Worm (Caenorhabditis elegans) whole organism, L3 larva: ENCODE data around the gene T14E8.2.

Source experiments
- R02D3.7 ChIP-seq: fragments of 150-350 bp; optimal IDR thresholded peaks from 2 replicates; lab custom pipeline; 2014; ENCODE audit warnings: missing biosample characterization, missing genetic modification characterization
- ZK546.5 ChIP-seq: sonication (generic microtip); optimal IDR thresholded peaks from 2 replicates; lab custom pipeline; 2017; ENCODE audit warnings: missing biosample characterization, missing genetic modification characterization
- aly-2 ChIP-seq: fragments of 150-350 bp; optimal IDR thresholded peaks from 2 replicates; lab custom pipeline; 2014; ENCODE audit warnings: missing biosample characterization, missing genetic modification characterization
- ama-1 ChIP-seq: fragments of 150-350 bp; optimal IDR thresholded peaks from 2 replicates; lab custom pipeline; 2018
- ceh-16 ChIP-seq: sonication (generic microtip); optimal IDR thresholded peaks from 2 replicates; lab custom pipeline; 2017; ENCODE audit warnings: missing biosample characterization, missing genetic modification characterization
- ceh-82 ChIP-seq: fragments of 150-350 bp; optimal IDR thresholded peaks from 2 replicates; lab custom pipeline; 2014; ENCODE audit warnings: missing biosample characterization, missing genetic modification characterization
- daf-12 ChIP-seq: fragments of 150-350 bp; optimal IDR thresholded peaks from 2 replicates; lab custom pipeline; 2014; ENCODE audit warnings: missing biosample characterization, missing genetic modification reagents, missing genetic modification characterization
- egl-27 ChIP-seq: sonication (generic microtip); optimal IDR thresholded peaks from 4 replicates; lab custom pipeline; 2017; ENCODE audit warnings: missing biosample characterization, missing genetic modification reagents, missing genetic modification characterization
- egl-5 ChIP-seq: fragments of 150-350 bp; optimal IDR thresholded peaks from 2 replicates; lab custom pipeline; 2017; ENCODE audit warnings: missing biosample characterization, missing genetic modification reagents, missing genetic modification characterization, inconsistent platforms
- elt-1 ChIP-seq: fragments of 150-350 bp; optimal IDR thresholded peaks from 2 replicates; lab custom pipeline; 2014; ENCODE audit warnings: missing biosample characterization, missing genetic modification characterization
- elt-2 ChIP-seq: sonication (generic microtip); optimal IDR thresholded peaks from 2 replicates; lab custom pipeline; 2016; ENCODE audit warnings: missing genetic modification reagents, mild to moderate bottlenecking, missing genetic modification characterization, missing compliant biosample characterization
- elt-3 ChIP-seq, 3 experiments: fragments of 150-350 bp in 1 of 3; sonication (generic microtip) in 2 of 3; optimal IDR thresholded peaks; 2 replicates in 2 of 3; 4 replicates in 1 of 3; lab custom pipeline; 2014 to 2017; ENCODE audit warnings: missing biosample characterization in 3 of 3, missing genetic modification characterization in 3 of 3
- eor-1 ChIP-seq, 2 experiments: fragments of 150-350 bp; optimal IDR thresholded peaks; 2 replicates each; lab custom pipeline; 2014 to 2018; ENCODE audit warnings: missing biosample characterization in 2 of 2, missing genetic modification characterization in 2 of 2
- fkh-10 ChIP-seq: sonication (generic microtip); optimal IDR thresholded peaks from 2 replicates; lab custom pipeline; 2017; ENCODE audit warnings: missing biosample characterization, missing genetic modification reagents, missing genetic modification characterization
- fkh-2 ChIP-seq: fragments of 150-350 bp; optimal IDR thresholded peaks from 2 replicates; lab custom pipeline; 2014; ENCODE audit warnings: missing biosample characterization, missing genetic modification reagents, missing genetic modification characterization
- fos-1 ChIP-seq: fragments of 150-350 bp; optimal IDR thresholded peaks from 2 replicates; lab custom pipeline; 2014; ENCODE audit warnings: missing biosample characterization, missing genetic modification characterization
- hmg-11 ChIP-seq: sonication (generic microtip); optimal IDR thresholded peaks from 2 replicates; lab custom pipeline; 2016; ENCODE audit warnings: missing genetic modification characterization, missing compliant biosample characterization
- jun-1 ChIP-seq: fragments of 150-350 bp; optimal IDR thresholded peaks from 2 replicates; lab custom pipeline; 2014; ENCODE audit warnings: missing biosample characterization, missing genetic modification reagents, missing genetic modification characterization
- lin-15B ChIP-seq: fragments of 150-350 bp; optimal IDR thresholded peaks from 2 replicates; lab custom pipeline; 2014; ENCODE audit warnings: missing biosample characterization, missing genetic modification characterization
- lin-39 ChIP-seq: fragments of 150-350 bp; optimal IDR thresholded peaks from 2 replicates; lab custom pipeline; 2018; ENCODE audit warnings: missing biosample characterization, missing genetic modification reagents, missing genetic modification characterization
- lsy-12 ChIP-seq: sonication (generic microtip); optimal IDR thresholded peaks from 2 replicates; lab custom pipeline; 2016; ENCODE audit warnings: mild to moderate bottlenecking, missing genetic modification characterization, missing compliant biosample characterization
- mdl-1 ChIP-seq: fragments of 150-350 bp; optimal IDR thresholded peaks from 2 replicates; lab custom pipeline; 2014; ENCODE audit warnings: missing biosample characterization, missing genetic modification characterization
- mml-1 ChIP-seq: fragments of 150-350 bp; sonication (generic microtip); optimal IDR thresholded peaks from 3 replicates; lab custom pipeline; 2014; ENCODE audit warnings: missing biosample characterization, missing genetic modification characterization
- nfya-1 ChIP-seq: sonication (generic microtip); optimal IDR thresholded peaks from 2 replicates; lab custom pipeline; 2017; ENCODE audit warnings: missing genetic modification characterization, mild to moderate bottlenecking, missing compliant biosample characterization, antibody characterized with exemption, moderate library complexity; ENCODE audit not compliant: insufficient read depth
- nhr-11 ChIP-seq: fragments of 150-350 bp; optimal IDR thresholded peaks from 2 replicates; lab custom pipeline; 2014; ENCODE audit warnings: missing biosample characterization, missing genetic modification characterization
- nhr-12 ChIP-seq: fragments of 150-350 bp; optimal IDR thresholded peaks from 2 replicates; lab custom pipeline; 2014; ENCODE audit warnings: missing biosample characterization, missing genetic modification characterization
- nhr-23 ChIP-seq: fragments of 150-350 bp; optimal IDR thresholded peaks from 2 replicates; lab custom pipeline; 2014; ENCODE audit warnings: missing biosample characterization, missing genetic modification reagents, missing genetic modification characterization
- nhr-237 ChIP-seq: fragments of 150-350 bp; optimal IDR thresholded peaks from 2 replicates; lab custom pipeline; 2014; ENCODE audit warnings: missing biosample characterization, missing genetic modification characterization
- nhr-25 ChIP-seq: sonication (generic microtip); optimal IDR thresholded peaks from 2 replicates; lab custom pipeline; 2017; ENCODE audit warnings: missing biosample characterization, missing genetic modification characterization
- nhr-28 ChIP-seq: fragments of 150-350 bp; optimal IDR thresholded peaks from 2 replicates; lab custom pipeline; 2014; ENCODE audit warnings: missing biosample characterization, missing genetic modification characterization
- nhr-43 ChIP-seq: sonication (generic microtip); optimal IDR thresholded peaks from 2 replicates; lab custom pipeline; 2016; ENCODE audit warnings: mild to moderate bottlenecking, missing genetic modification characterization, missing compliant biosample characterization; ENCODE audit not compliant: poor library complexity, severe bottlenecking
- nhr-67 ChIP-seq: fragments of 150-350 bp; optimal IDR thresholded peaks from 2 replicates; lab custom pipeline; 2014; ENCODE audit warnings: missing biosample characterization, missing genetic modification characterization
- nhr-76 ChIP-seq: fragments of 150-350 bp; sonication (generic microtip); optimal IDR thresholded peaks from 5 replicates; lab custom pipeline; 2014; ENCODE audit warnings: missing biosample characterization, missing genetic modification characterization
- nhr-77 ChIP-seq: fragments of 150-350 bp; optimal IDR thresholded peaks from 2 replicates; lab custom pipeline; 2014; ENCODE audit warnings: missing biosample characterization, missing genetic modification characterization
- pha-4 ChIP-seq: fragments of 150-350 bp; optimal IDR thresholded peaks from 2 replicates; lab custom pipeline; 2014; ENCODE audit warnings: missing biosample characterization, missing genetic modification reagents, missing genetic modification characterization
- pqm-1 ChIP-seq: fragments of 150-350 bp; optimal IDR thresholded peaks from 2 replicates; lab custom pipeline; 2017; ENCODE audit warnings: missing biosample characterization, missing genetic modification characterization, inconsistent platforms
- sea-2 ChIP-seq: fragments of 150-350 bp; sonication (generic microtip); optimal IDR thresholded peaks from 4 replicates; lab custom pipeline; 2014; ENCODE audit warnings: missing biosample characterization, missing genetic modification reagents, missing genetic modification characterization
- skn-1 ChIP-seq: fragments of 150-350 bp; optimal IDR thresholded peaks from 2 replicates; lab custom pipeline; 2014; ENCODE audit warnings: missing biosample characterization, missing genetic modification characterization
- snpc-4 ChIP-seq: fragments of 150-350 bp; optimal IDR thresholded peaks from 2 replicates; lab custom pipeline; 2014; ENCODE audit warnings: missing biosample characterization, missing genetic modification characterization
- tbx-2 ChIP-seq: sonication (generic microtip); optimal IDR thresholded peaks from 2 replicates; lab custom pipeline; 2016; ENCODE audit warnings: mild to moderate bottlenecking, missing genetic modification characterization, missing compliant biosample characterization
- unc-39 ChIP-seq: sonication (generic microtip); optimal IDR thresholded peaks from 4 replicates; lab custom pipeline; 2017; ENCODE audit warnings: missing biosample characterization, missing genetic modification characterization
- unc-62 ChIP-seq: fragments of 150-350 bp; sonication (generic microtip); optimal IDR thresholded peaks from 4 replicates; lab custom pipeline; 2014; ENCODE audit warnings: missing biosample characterization, missing genetic modification reagents, missing genetic modification characterization
- zag-1 ChIP-seq: fragments of 150-350 bp; optimal IDR thresholded peaks from 2 replicates; lab custom pipeline; 2014; ENCODE audit warnings: missing biosample characterization, missing genetic modification characterization
- ztf-11 ChIP-seq: fragments of 150-350 bp; optimal IDR thresholded peaks from 2 replicates; lab custom pipeline; 2014; ENCODE audit warnings: missing biosample characterization, missing genetic modification characterization
- ztf-4 ChIP-seq: fragments of 150-350 bp; optimal IDR thresholded peaks from 2 replicates; lab custom pipeline; 2014; ENCODE audit warnings: missing biosample characterization, missing genetic modification characterization

Gene T14E8.2

DNA sequence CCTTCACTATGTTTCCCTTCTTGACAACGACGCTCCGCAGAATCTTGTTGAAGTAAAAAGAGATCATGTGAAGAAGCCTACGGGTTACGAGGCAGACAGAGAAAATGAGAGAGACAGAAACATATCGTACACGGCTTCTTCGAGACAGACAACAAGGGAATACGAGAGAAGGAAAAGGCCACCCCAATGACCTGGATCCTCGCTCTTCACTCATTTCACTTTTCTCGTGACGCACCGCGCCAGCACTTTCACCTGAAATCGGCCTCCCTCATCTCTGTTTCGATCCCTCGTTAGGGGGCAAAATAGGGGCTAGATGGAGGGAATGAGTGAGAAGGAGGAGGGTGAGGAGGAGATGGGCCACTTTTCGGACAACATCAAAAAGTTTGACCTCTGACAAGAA is 27.5 kb upstream of the T14E8.2 start:
- TF ChIP-seq ztf-4 (tag; lab: Kevin White, UChicago) (no peak), unc-62 (peak; percentile 10), nhr-25 (peak; percentile 78), pqm-1 (tag; lab: Kevin White, UChicago) (no peak), ceh-82 (tag; lab: Kevin White, UChicago) (no peak), mml-1 (tag; lab: Kevin White, UChicago) (no peak), nhr-76 (tag; lab: Kevin White, UChicago) (no peak), nhr-28 (tag; lab: Kevin White, UChicago) (no peak), lin-15B (tag; lab: Kevin White, UChicago) (no peak), aly-2 (tag; lab: Kevin White, UChicago) (no peak), ZK546.5 (tag; lab: Kevin White, UChicago) (no peak), elt-3 (tag; optimal IDR thresholded peaks at IDR 0.05; lab: Kevin White, UChicago) (no peak), egl-5 (tag; lab: Kevin White, UChicago) (no peak), lin-39 (tag; lab: Kevin White, UChicago) (no peak), nhr-43 (tag; lab: Kevin White, UChicago) (peak; percentile 28), ceh-16 (tag; lab: Kevin White, UChicago) (no peak), skn-1 (tag; lab: Kevin White, UChicago) (no peak), nhr-23 (tag; lab: Kevin White, UChicago) (peak; percentile 95), nfya-1 (no peak), R02D3.7 (no peak), fos-1 (no peak), ama-1 (lab: Kevin White, UChicago) (no peak), nhr-67 (tag; lab: Kevin White, UChicago) (no peak), ztf-11 (tag; lab: Kevin White, UChicago) (no peak), elt-1 (tag; lab: Kevin White, UChicago) (no peak), elt-2 (tag; lab: Kevin White, UChicago) (no peak), lsy-12 (tag; lab: Kevin White, UChicago) (no peak), fkh-2 (tag; lab: Kevin White, UChicago) (no peak), eor-1 (tag; optimal IDR thresholded peaks at IDR 0.05; lab: Kevin White, UChicago) (no peak), nhr-12 (no peak), jun-1 (tag; lab: Kevin White, UChicago) (no peak), fkh-10 (no peak)

DNA sequence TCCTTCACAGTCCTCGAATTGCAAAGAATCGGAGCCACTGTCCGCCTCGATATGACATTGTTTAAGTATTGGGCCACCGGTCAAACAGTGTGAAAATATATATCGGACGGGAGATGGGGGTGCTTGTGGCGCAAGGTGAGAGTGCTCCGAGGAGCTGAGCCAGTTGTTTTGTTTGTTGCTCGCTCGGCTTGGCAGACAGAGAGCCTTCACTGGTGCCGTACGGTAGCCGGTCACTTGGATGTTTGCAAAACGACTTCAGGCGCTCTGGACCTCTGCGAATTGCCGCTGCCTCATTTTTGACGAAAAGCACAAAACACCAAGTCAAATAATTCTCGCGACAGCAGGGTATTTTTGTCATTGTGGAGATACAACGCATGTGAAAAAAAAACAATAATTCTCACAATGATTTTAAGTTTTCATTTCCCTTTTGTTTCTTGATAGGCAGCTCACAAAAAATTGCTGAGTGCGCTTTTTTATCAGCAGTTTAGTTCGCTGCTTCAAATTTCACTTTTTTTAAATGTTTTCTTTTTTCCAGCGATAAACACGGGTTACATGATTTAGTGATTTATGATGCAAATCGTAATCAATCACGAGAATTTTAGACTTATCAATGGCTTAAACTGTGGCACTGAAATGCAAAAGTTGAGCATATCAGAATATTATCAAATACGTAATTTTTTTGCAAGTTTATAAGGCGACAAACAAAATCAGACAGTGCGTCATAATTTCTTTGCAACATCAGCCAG is 25.6 kb upstream of the T14E8.2 start:
- TF ChIP-seq skn-1 (tag; lab: Kevin White, UChicago) (peak; percentile 47), pqm-1 (tag; lab: Kevin White, UChicago) (peak; percentile 22), elt-2 (tag; lab: Kevin White, UChicago) (peak; percentile 96), ztf-4 (tag; lab: Kevin White, UChicago) (no peak), pha-4 (tag; lab: Kevin White, UChicago) (peak; percentile 2), nhr-12 (no peak), nhr-77 (tag; lab: Kevin White, UChicago) (no peak), nhr-11 (tag; lab: Kevin White, UChicago) (no peak), ZK546.5 (tag; lab: Kevin White, UChicago) (no peak), daf-12 (tag; lab: Kevin White, UChicago) (no peak)

DNA sequence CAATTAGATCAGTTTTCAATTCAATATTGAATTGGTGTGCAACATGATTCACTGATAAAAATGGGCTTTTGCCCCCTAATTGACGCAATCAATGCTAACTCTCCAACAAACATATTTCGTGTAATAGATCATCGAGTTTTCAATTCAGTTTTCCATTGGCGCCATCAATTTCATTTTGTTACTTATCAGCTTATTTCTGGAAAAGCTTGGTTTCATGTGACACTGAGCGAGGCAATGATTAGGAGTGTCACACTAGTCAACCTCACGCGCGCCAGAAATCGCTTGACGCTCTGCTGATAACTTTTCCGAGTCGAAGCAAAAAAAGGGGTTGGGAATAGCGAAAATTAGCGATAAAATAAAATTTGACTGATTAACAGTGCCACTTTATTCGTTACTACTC is 24.3 kb upstream of the T14E8.2 start, which contains the start of gene ets-4:
Gene ets-4, plus strand, starts transcription at position 347 of the 400 bp plus-strand sequence.
- TF ChIP-seq nfya-1 (no peak), nhr-237 (no peak), elt-2 (tag; lab: Kevin White, UChicago) (peak; percentile 99), eor-1 (tag; optimal IDR thresholded peaks at IDR 0.05; lab: Kevin White, UChicago) (no peak), fkh-10 (no peak), sea-2 (GFP tag; lab: Kevin White, UChicago) (no peak), nhr-25 (no peak), elt-1 (tag; lab: Kevin White, UChicago) (no peak), pha-4 (tag; lab: Kevin White, UChicago) (peak; percentile 43), nhr-67 (tag; lab: Kevin White, UChicago) (no peak), nhr-76 (tag; lab: Kevin White, UChicago) (no peak), tbx-2 (tag; lab: Kevin White, UChicago) (no peak), unc-39 (no peak), aly-2 (tag; lab: Kevin White, UChicago) (no peak), nhr-77 (tag; lab: Kevin White, UChicago) (no peak), snpc-4 (tag; lab: Kevin White, UChicago) (no peak), elt-3 (tag; optimal IDR thresholded peaks at IDR 0.05; lab: Kevin White, UChicago) (no peak), nhr-23 (tag; lab: Kevin White, UChicago) (no peak), pqm-1 (tag; lab: Kevin White, UChicago) (peak; percentile 97), fkh-2 (tag; lab: Kevin White, UChicago) (no peak), egl-27 (tag; lab: Kevin White, UChicago) (no peak), R02D3.7 (no peak), hmg-11 (tag; lab: Kevin White, UChicago) (no peak), lin-15B (tag; lab: Kevin White, UChicago) (no peak), mdl-1 (tag; lab: Kevin White, UChicago) (no peak), nhr-11 (tag; lab: Kevin White, UChicago) (no peak), nhr-12 (no peak), unc-62 (no peak), daf-12 (tag; lab: Kevin White, UChicago) (no peak), zag-1 (tag; lab: Kevin White, UChicago) (no peak), nhr-43 (tag; lab: Kevin White, UChicago) (no peak)
